Fruit fly (Drosophila melanogaster) whole organism, embryonic: Measurements from ENCODE around the gene CG31792.

Experiments
- Antp ChIP-seq: fragments of 200-800 bp; sonication (Bioruptor generic); optimal IDR thresholded peaks from 3 replicates; lab custom pipeline; 2016; ENCODE audit warnings: missing biosample characterization, missing genetic modification characterization
- Atf-2 ChIP-seq: fragments of 200-800 bp; sonication (Bioruptor generic); optimal IDR thresholded peaks from 2 replicates; lab custom pipeline; 2016; ENCODE audit warnings: missing biosample characterization, missing genetic modification characterization
- Awh ChIP-seq: fragments of 200-800 bp; sonication (Bioruptor generic); IDR thresholded peaks from 2 replicates; pipeline ENCODE4, ENCODE4 v1.3.6; 2022; ENCODE audit warnings: missing biosample characterization, missing genetic modification characterization
- B-H1 ChIP-seq: fragments of 200-800 bp; sonication (Bioruptor generic); IDR thresholded peaks from 3 replicates; pipeline ENCODE4 v1.3.6; 2022; ENCODE audit warnings: missing biosample characterization, missing genetic modification characterization
- BtbVII ChIP-seq: fragments of 200-800 bp; sonication (Bioruptor generic); optimal IDR thresholded peaks from 3 replicates; lab custom pipeline; 2017; ENCODE audit warnings: missing biosample characterization, mild to moderate bottlenecking, missing genetic modification characterization
- C15 ChIP-seq: fragments of 200-800 bp; sonication (Bioruptor generic); IDR thresholded peaks from 3 replicates; pipeline ENCODE4 v1.3.6; 2022; ENCODE audit warnings: missing biosample characterization, missing genetic modification characterization
- CG10431 ChIP-seq: fragments of 200-800 bp; sonication (Bioruptor generic); optimal IDR thresholded peaks from 3 replicates; lab custom pipeline; 2018; ENCODE audit warnings: missing biosample characterization, mild to moderate bottlenecking, missing genetic modification characterization
- CG10654 ChIP-seq: fragments of 200-800 bp; sonication (Bioruptor generic); optimal IDR thresholded peaks from 2 replicates; lab custom pipeline; 2016; ENCODE audit warnings: missing biosample characterization, missing genetic modification characterization
- CG1233 ChIP-seq: fragments of 200-800 bp; sonication (Bioruptor generic); optimal IDR thresholded peaks from 4 replicates; lab custom pipeline; 2018; ENCODE audit warnings: missing biosample characterization, mild to moderate bottlenecking, missing genetic modification characterization
- CG1832 ChIP-seq: fragments of 200-800 bp; sonication (Bioruptor generic); optimal IDR thresholded peaks from 2 replicates; lab custom pipeline; 2017; ENCODE audit warnings: missing biosample characterization, mild to moderate bottlenecking, missing genetic modification characterization, inconsistent platforms
- CG18764 ChIP-seq: fragments of 200-800 bp; sonication (Bioruptor generic); optimal IDR thresholded peaks from 3 replicates; lab custom pipeline; 2016; ENCODE audit warnings: missing biosample characterization, missing genetic modification characterization
- CG2202 ChIP-seq: fragments of 200-800 bp; sonication (Bioruptor generic); optimal IDR thresholded peaks from 2 replicates; lab custom pipeline; 2018; ENCODE audit warnings: missing biosample characterization, mild to moderate bottlenecking, missing genetic modification characterization
- CG30403 ChIP-seq: fragments of 200-800 bp; sonication (Bioruptor generic); optimal IDR thresholded peaks from 3 replicates; lab custom pipeline; 2016; ENCODE audit warnings: missing biosample characterization, missing genetic modification characterization
- CG33213 ChIP-seq: fragments of 200-800 bp; sonication (Bioruptor generic); optimal IDR thresholded peaks from 3 replicates; lab custom pipeline; 2016; ENCODE audit warnings: missing biosample characterization, missing genetic modification characterization
- CG3726 ChIP-seq: fragments of 200-800 bp; sonication (Bioruptor generic); IDR thresholded peaks from 3 replicates; pipeline ENCODE4, ENCODE4 v1.3.6; 2022; ENCODE audit warnings: missing biosample characterization, missing genetic modification characterization
- CG4707 ChIP-seq: fragments of 200-800 bp; sonication (Bioruptor generic); optimal IDR thresholded peaks from 2 replicates; lab custom pipeline; 2018; ENCODE audit warnings: missing biosample characterization, mild to moderate bottlenecking, missing genetic modification characterization, moderate library complexity
- CG6254 ChIP-seq: fragments of 200-800 bp; sonication (Bioruptor generic); optimal IDR thresholded peaks from 3 replicates; lab custom pipeline; 2017; ENCODE audit warnings: mild to moderate bottlenecking, missing biosample characterization, missing genetic modification reagents, missing genetic modification characterization
- CG7987 ChIP-seq: fragments of 200-800 bp; sonication (Bioruptor generic); optimal IDR thresholded peaks from 2 replicates; lab custom pipeline; 2018; ENCODE audit warnings: missing biosample characterization, mild to moderate bottlenecking, missing genetic modification characterization, moderate library complexity
- CG8089 ChIP-seq: fragments of 200-800 bp; sonication (Bioruptor generic); optimal IDR thresholded peaks from 3 replicates; lab custom pipeline; 2016; ENCODE audit warnings: missing biosample characterization, missing genetic modification characterization
- CG8290 ChIP-seq, 3 experiments: fragments of 200-800 bp; sonication (Bioruptor generic); optimal IDR thresholded peaks; 2 replicates each; lab custom pipeline; 2016 to 2019; ENCODE audit warnings: missing biosample characterization in 3 of 3, missing genetic modification characterization in 3 of 3, mild to moderate bottlenecking in 2 of 3, moderate library complexity in 1 of 3
- CG9437 ChIP-seq: fragments of 200-800 bp; sonication (Bioruptor generic); optimal IDR thresholded peaks from 2 replicates; lab custom pipeline; 2018; ENCODE audit warnings: missing biosample characterization, mild to moderate bottlenecking, missing genetic modification characterization
- Dbx ChIP-seq: fragments of 200-800 bp; sonication (Bioruptor generic); IDR thresholded peaks from 3 replicates; pipeline ENCODE4 v1.3.6; 2022; ENCODE audit warnings: missing biosample characterization, missing genetic modification characterization
- Ets97D ChIP-seq: fragments of 200-800 bp; sonication (Bioruptor generic); optimal IDR thresholded peaks from 3 replicates; lab custom pipeline; 2016; ENCODE audit warnings: missing biosample characterization, missing genetic modification characterization
- HLH3B ChIP-seq: fragments of 200-800 bp; sonication (Bioruptor generic); IDR thresholded peaks from 2 replicates; pipeline ENCODE4 v1.3.6; 2022; ENCODE audit warnings: missing biosample characterization, missing genetic modification characterization
- Hmx ChIP-seq: fragments of 200-800 bp; sonication (Bioruptor generic); optimal IDR thresholded peaks from 2 replicates; lab custom pipeline; 2016; ENCODE audit warnings: missing biosample characterization, missing genetic modification characterization
- NC2α ChIP-seq: fragments of 200-800 bp; sonication (Bioruptor generic); optimal IDR thresholded peaks from 2 replicates; lab custom pipeline; 2016; ENCODE audit warnings: missing biosample characterization, missing genetic modification characterization
- Stat92E ChIP-seq, 3 experiments: fragments of >200 bp in 2 of 3; fragments of 200-800 bp in 1 of 3; sonication (Bioruptor generic) in 1 of 3; optimal IDR thresholded peaks; 2 replicates each; lab custom pipeline; 2017 to 2019; ENCODE audit warnings: missing biosample characterization in 3 of 3, missing genetic modification characterization in 3 of 3, mild to moderate bottlenecking in 1 of 3, moderate library complexity in 1 of 3
- Vsx1 ChIP-seq: fragments of 200-800 bp; sonication (Bioruptor generic); optimal IDR thresholded peaks from 2 replicates; lab custom pipeline; 2017; ENCODE audit warnings: missing biosample characterization, mild to moderate bottlenecking, missing genetic modification characterization, missing genetic modification reagents
- YL-1 ChIP-seq: fragments of 200-800 bp; sonication (Bioruptor generic); optimal IDR thresholded peaks from 3 replicates; lab custom pipeline; 2017; ENCODE audit warnings: missing biosample characterization, mild to moderate bottlenecking, missing genetic modification characterization
- abd-A ChIP-seq: fragments of 200-800 bp; sonication (Bioruptor generic); optimal IDR thresholded peaks from 3 replicates; lab custom pipeline; 2019; ENCODE audit warnings: missing biosample characterization, mild to moderate bottlenecking, missing genetic modification characterization, moderate library complexity
- ara ChIP-seq: fragments of 200-800 bp; sonication (Bioruptor generic); IDR thresholded peaks from 2 replicates; pipeline ENCODE4 v1.3.6; 2022; ENCODE audit warnings: missing biosample characterization, missing genetic modification characterization
- cg ChIP-seq: fragments of 200-800 bp; sonication (Bioruptor generic); optimal IDR thresholded peaks from 3 replicates; lab custom pipeline; 2019; ENCODE audit warnings: missing biosample characterization, mild to moderate bottlenecking, missing genetic modification characterization, moderate library complexity
- chn ChIP-seq: fragments of 200-800 bp; sonication (Bioruptor generic); optimal IDR thresholded peaks from 2 replicates; lab custom pipeline; 2016; ENCODE audit warnings: missing biosample characterization, missing genetic modification characterization
- crp ChIP-seq, 2 experiments: fragments of 200-800 bp; sonication (Bioruptor generic); optimal IDR thresholded peaks; 2 replicates in 1 of 2; 3 replicates in 1 of 2; lab custom pipeline; 2017; ENCODE audit warnings: missing biosample characterization in 2 of 2, missing genetic modification characterization in 2 of 2, mild to moderate bottlenecking in 1 of 2, moderate library complexity in 1 of 2
- dan ChIP-seq: fragments of 200-800 bp; sonication (Bioruptor generic); IDR thresholded peaks from 2 replicates; pipeline ENCODE4 v1.3.6; 2022; ENCODE audit warnings: missing biosample characterization, missing genetic modification characterization
- dysf ChIP-seq: fragments of 200-800 bp; sonication (Bioruptor generic); IDR thresholded peaks from 3 replicates; pipeline ENCODE4 v1.3.6; 2022; ENCODE audit warnings: missing biosample characterization, missing genetic modification characterization
- ems ChIP-seq: fragments of 200-800 bp; sonication (Bioruptor generic); optimal IDR thresholded peaks from 3 replicates; lab custom pipeline; 2016; ENCODE audit warnings: missing biosample characterization, missing genetic modification characterization
- ind ChIP-seq: fragments of 200-800 bp; sonication (Bioruptor generic); optimal IDR thresholded peaks from 3 replicates; lab custom pipeline; 2016; ENCODE audit warnings: missing biosample characterization, missing genetic modification characterization
- jing ChIP-seq: fragments of 200-800 bp; sonication (Bioruptor generic); optimal IDR thresholded peaks from 2 replicates; lab custom pipeline; 2018; ENCODE audit warnings: missing biosample characterization, mild to moderate bottlenecking, missing genetic modification characterization
- org-1 ChIP-seq: fragments of 200-800 bp; sonication (Bioruptor generic); optimal IDR thresholded peaks from 2 replicates; lab custom pipeline; 2017; ENCODE audit warnings: missing biosample characterization, missing genetic modification characterization
- otp ChIP-seq: fragments of 200-800 bp; sonication (Bioruptor generic); IDR thresholded peaks from 3 replicates; pipeline ENCODE4, ENCODE4 v1.3.6; 2022; ENCODE audit warnings: missing biosample characterization, missing genetic modification characterization
- pfk ChIP-seq: fragments of 200-800 bp; sonication (Bioruptor generic); optimal IDR thresholded peaks from 2 replicates; lab custom pipeline; 2018; ENCODE audit warnings: missing biosample characterization, mild to moderate bottlenecking, missing genetic modification characterization, moderate library complexity
- phol ChIP-seq: fragments of 200-800 bp; sonication (Bioruptor generic); optimal IDR thresholded peaks from 3 replicates; lab custom pipeline; 2018; ENCODE audit warnings: missing biosample characterization, mild to moderate bottlenecking, missing genetic modification characterization, moderate library complexity
- sc ChIP-seq, 3 experiments: fragments of >200 bp in 2 of 3; fragments of 200-800 bp in 1 of 3; sonication (Bioruptor generic) in 1 of 3; optimal IDR thresholded peaks; 2 replicates in 2 of 3; 3 replicates in 1 of 3; lab custom pipeline; 2017; ENCODE audit warnings: mild to moderate bottlenecking in 1 of 3, missing biosample characterization in 1 of 3, missing genetic modification characterization in 1 of 3, missing genetic modification reagents in 1 of 3
- shn ChIP-seq: fragments of 200-800 bp; sonication (Bioruptor generic); optimal IDR thresholded peaks from 3 replicates; lab custom pipeline; 2016; ENCODE audit warnings: missing biosample characterization, missing genetic modification characterization
- sima ChIP-seq: fragments of 200-800 bp; sonication (Bioruptor generic); optimal IDR thresholded peaks from 2 replicates; lab custom pipeline; 2016; ENCODE audit warnings: missing biosample characterization, missing genetic modification characterization
- stwl ChIP-seq: fragments of 200-800 bp; sonication (Bioruptor generic); optimal IDR thresholded peaks from 3 replicates; lab custom pipeline; 2018; ENCODE audit warnings: missing biosample characterization, mild to moderate bottlenecking, missing genetic modification characterization, moderate library complexity
- tup ChIP-seq: fragments of 200-800 bp; sonication (Bioruptor generic); optimal IDR thresholded peaks from 2 replicates; lab custom pipeline; 2016; ENCODE audit warnings: missing biosample characterization, mild to moderate bottlenecking, missing genetic modification characterization, moderate library complexity
- zf30C ChIP-seq: fragments of 200-800 bp; sonication (Bioruptor generic); optimal IDR thresholded peaks from 3 replicates; lab custom pipeline; 2018; ENCODE audit warnings: missing biosample characterization, mild to moderate bottlenecking, missing genetic modification characterization

Gene CG31792

DNA sequence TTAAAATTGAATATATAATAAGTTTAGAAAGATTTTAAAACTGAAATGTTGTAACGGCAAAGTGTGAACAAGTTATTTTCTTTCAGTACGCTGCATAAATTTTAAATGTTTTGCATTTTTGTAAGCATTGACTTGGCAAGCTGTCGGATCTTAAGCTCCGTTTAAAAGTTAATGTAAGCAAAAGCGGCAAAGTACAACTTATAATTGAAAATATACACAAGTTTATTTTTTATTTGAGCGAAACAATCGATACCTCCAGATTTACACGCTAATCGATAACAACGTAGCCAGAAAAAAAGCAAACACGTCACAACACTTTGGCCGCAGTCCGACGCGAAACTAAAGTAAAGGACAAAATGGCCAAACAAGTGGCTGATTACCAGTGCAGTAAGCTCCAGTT, 44.3 kb downstream of the CG31792 start, which contains the start of gene Catsup (continued):
- TF ChIP-seq sc (optimal IDR thresholded peaks at IDR 0.05; lab: Kevin White, UChicago) (no peak), sc (GFP tag; optimal IDR thresholded peaks at IDR 0.05; lab: Kevin White, UChicago) (no peak), Dbx (GFP tag; lab: Robert Waterston, UW) (no peak), chn (GFP tag; lab: Kevin White, UChicago) (no peak), Ets97D (no peak), CG8089 (GFP tag; lab: Kevin White, UChicago) (no peak), CG33213 (no peak), CG10431 (GFP tag; lab: Kevin White, UChicago) (no peak), CG4707 (GFP tag; lab: Kevin White, UChicago) (no peak), YL-1 (GFP tag; lab: Kevin White, UChicago) (peak; percentile 52), cg (no peak), pfk (GFP tag; lab: Kevin White, UChicago) (no peak), CG18764 (GFP tag; lab: Kevin White, UChicago) (no peak), CG6254 (GFP tag; lab: Kevin White, UChicago) (no peak), CG3726 (GFP tag; lab: Robert Waterston, UW) (no peak), Awh (GFP tag; lab: Robert Waterston, UW) (no peak), CG2202 (tag; lab: Kevin White, UChicago) (no peak), Vsx1 (no peak), C15 (GFP tag; lab: Robert Waterston, UW) (no peak)
- TF ChIP-seq, all 482 proteins: peak for 55

DNA sequence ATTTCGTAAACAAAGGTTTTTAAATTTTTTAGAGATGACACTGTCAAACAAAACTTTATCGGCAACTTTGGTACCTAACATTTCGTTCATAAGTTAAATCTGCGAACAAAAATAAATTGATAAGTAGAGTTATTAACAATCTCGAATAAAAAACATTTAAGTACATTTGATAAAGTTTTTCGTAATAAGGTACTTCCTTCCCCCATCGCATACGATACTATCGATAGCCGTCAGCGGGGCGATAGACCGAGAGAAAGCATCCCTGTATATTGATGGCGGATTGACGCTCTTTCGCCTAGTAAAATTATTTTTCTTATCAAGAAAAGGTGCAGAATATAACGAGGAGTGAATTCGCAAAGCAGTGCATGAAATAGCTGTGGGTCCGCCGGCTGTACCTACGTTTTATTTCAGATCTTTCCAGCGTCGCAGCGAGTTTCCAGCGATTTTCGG, 47.9 kb downstream of the CG31792 start, which contains the start of the genes Ttc19 and Acn:
Gene Ttc19 (minus strand): TSS at position 38 of the 450 bp plus-strand sequence.
Gene Acn (plus strand): TSS at position 245 of the 450 bp plus-strand sequence.
- peak; percentile 82 for TF ChIP-seq CG9437 (GFP tag; lab: Kevin White, UChicago)
- peak; percentile 6 for TF ChIP-seq BtbVII (GFP tag; lab: Kevin White, UChicago)
- TF ChIP-seq org-1 (GFP tag; lab: Kevin White, UChicago): no peak
- TF ChIP-seq Atf-2 (GFP tag; lab: Kevin White, UChicago): peak; percentile 80
- no peak for TF ChIP-seq abd-A (tag; lab: Kevin White, UChicago)
- peak; percentile 77 for TF ChIP-seq dysf (GFP tag; lab: Robert Waterston, UW)
- peak; percentile 76 for TF ChIP-seq CG1233 (GFP tag; lab: Kevin White, UChicago)
- peak; percentile 90 for TF ChIP-seq shn (GFP tag; lab: Kevin White, UChicago)
- peak; percentile 91 for TF ChIP-seq YL-1 (GFP tag; lab: Kevin White, UChicago)
- TF ChIP-seq phol (tag; lab: Kevin White, UChicago): peak; percentile 96
- no peak for TF ChIP-seq CG1832 (GFP tag; lab: Kevin White, UChicago)
- peak; percentile 79 for TF ChIP-seq CG8290 (GFP tag; optimal IDR thresholded peaks at IDR 0.05; lab: Kevin White, UChicago)
- peak in 1 of 2 experiments; percentile 50 for TF ChIP-seq CG8290 (tag; optimal IDR thresholded peaks at IDR 0.05; lab: Kevin White, UChicago)
- TF ChIP-seq crp (GFP tag; optimal IDR thresholded peaks at IDR 0.05; lab: Kevin White, UChicago): peak in 1 of 2 experiments; percentile 58
- no peak for TF ChIP-seq zf30C (GFP tag; lab: Kevin White, UChicago)
- TF ChIP-seq ind: peak; percentile 80
- TF ChIP-seq ems (GFP tag; lab: Kevin White, UChicago): peak; percentile 85
- TF ChIP-seq ara (GFP tag; lab: Robert Waterston, UW): peak; percentile 82
- TF ChIP-seq sima (GFP tag; lab: Kevin White, UChicago): no peak
- no peak for TF ChIP-seq jing (GFP tag; lab: Kevin White, UChicago)
- TF ChIP-seq stwl (tag; lab: Kevin White, UChicago): peak; percentile 82
- peak in 1 of 3 experiments; percentile 8 for TF ChIP-seq Stat92E (GFP tag; optimal IDR thresholded peaks at IDR 0.05; lab: Kevin White, UChicago)
- peak; percentile 92 for TF ChIP-seq CG30403
- TF ChIP-seq CG7987: peak; percentile 53
- TF ChIP-seq B-H1 (GFP tag; lab: Robert Waterston, UW): peak; percentile 70
- TF ChIP-seq NC2α (GFP tag; lab: Kevin White, UChicago): peak; percentile 76
- TF ChIP-seq Antp (GFP tag; lab: Kevin White, UChicago): peak; percentile 88
- TF ChIP-seq CG10654: peak; percentile 61
- TF ChIP-seq otp (GFP tag; lab: Robert Waterston, UW): peak; percentile 71; the same call in 2 of the 3 replicates
- TF ChIP-seq HLH3B (GFP tag; lab: Robert Waterston, UW): peak; percentile 75
- TF ChIP-seq tup (GFP tag; lab: Kevin White, UChicago): peak; percentile 71
- peak; percentile 25 for TF ChIP-seq CG4707 (GFP tag; lab: Kevin White, UChicago)
- TF ChIP-seq Hmx: peak; percentile 72
- TF ChIP-seq dan (GFP tag; lab: Robert Waterston, UW): no peak
